Fruit fly (Drosophila melanogaster) whole organism, adult: ENCODE data around the gene SclA.

ENCODE experiments used
- CG14711 ChIP-seq: fragments of 200-800 bp; sonication (Bioruptor generic); optimal IDR thresholded peaks from 2 replicates; lab custom pipeline; 2018; ENCODE audit warnings: missing biosample characterization, mild to moderate bottlenecking, missing genetic modification characterization, moderate library complexity
- CG33017 ChIP-seq: fragments of 200-800 bp; sonication (Bioruptor generic); optimal IDR thresholded peaks from 2 replicates; lab custom pipeline; 2018; ENCODE audit warnings: missing biosample characterization, mild to moderate bottlenecking, missing genetic modification characterization, moderate library complexity
- Clk ChIP-seq: fragments of 200-800 bp; sonication (Bioruptor generic); optimal IDR thresholded peaks from 2 replicates; lab custom pipeline; 2017; ENCODE audit warnings: missing biosample characterization, missing genetic modification characterization
- Hr96 ChIP-seq: fragments of 200-800 bp; sonication (Bioruptor generic); optimal IDR thresholded peaks from 2 replicates; lab custom pipeline; 2016; ENCODE audit warnings: missing biosample characterization, missing genetic modification characterization
- kay ChIP-seq: fragments of 200-800 bp; sonication (Bioruptor generic); peaks from one replicate; lab custom pipeline; 2016; ENCODE audit warnings: missing biosample characterization, missing genetic modification characterization, borderline replicate concordance
- ovo ChIP-seq: fragments of 200-800 bp; sonication (Bioruptor generic); optimal IDR thresholded peaks from 2 replicates; lab custom pipeline; 2016; ENCODE audit warnings: missing biosample characterization, missing genetic modification characterization

DNA sequence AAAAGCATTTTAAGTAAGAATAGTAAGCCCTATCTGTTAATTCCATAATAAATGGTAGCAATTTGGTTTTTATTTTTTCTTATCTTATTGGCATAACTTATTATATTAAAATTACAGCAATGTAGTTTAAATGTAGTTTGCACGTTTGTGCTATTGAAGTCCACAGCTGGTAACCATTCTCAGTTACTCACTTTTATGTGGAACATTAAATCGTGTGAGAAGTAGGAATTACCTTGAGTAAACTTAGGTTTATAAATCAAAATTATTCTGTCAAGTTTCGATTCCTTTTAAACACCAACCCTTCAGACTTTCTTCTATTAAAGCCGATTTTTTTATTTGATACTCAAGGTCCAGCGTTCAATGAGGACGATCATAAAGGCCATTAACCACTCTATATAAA is 51.8 kb downstream of the SclA start, which contains the start of gene CG42556:
- TF ChIP-seq CG14711 (tag; lab: Kevin White, UChicago), result no peak
- no peak for TF ChIP-seq CG33017
- TF ChIP-seq kay (GFP tag; lab: Kevin White, UChicago), result no peak
- TF ChIP-seq ovo (GFP tag; lab: Kevin White, UChicago), result no peak
- TF ChIP-seq Clk (GFP tag; lab: Kevin White, UChicago), result no peak
- no peak for TF ChIP-seq Hr96 (GFP tag; lab: Kevin White, UChicago)
